Worm (Caenorhabditis elegans) whole organism, L4 larva: ENCODE measurements around the gene gly-13.

ENCODE experiments used
- F10B5.3 ChIP-seq: sonication (generic microtip); optimal IDR thresholded peaks from 2 replicates; lab custom pipeline; 2016; ENCODE audit warnings: mild to moderate bottlenecking, missing genetic modification characterization, missing compliant biosample characterization
- T20F7.1 ChIP-seq: fragments of 200-800 bp; sonication (Bioruptor generic); optimal IDR thresholded peaks from 2 replicates; lab custom pipeline; 2018; ENCODE audit warnings: mild to moderate bottlenecking, missing genetic modification characterization, missing compliant biosample characterization
- Y75B8A.6 ChIP-seq: fragments of 200-800 bp; sonication (Bioruptor generic); IDR thresholded peaks from 2 replicates; pipeline ENCODE4 v1.3.6; 2022; ENCODE audit warnings: missing genetic modification reagents, missing genetic modification characterization, missing compliant biosample characterization
- aha-1 ChIP-seq: fragments of 150-350 bp; peaks from one replicate; lab custom pipeline; 2014; ENCODE audit warnings: missing biosample characterization, missing genetic modification characterization
- ceh-32 ChIP-seq: sonication (generic microtip); optimal IDR thresholded peaks from 2 replicates; lab custom pipeline; 2016; ENCODE audit warnings: mild to moderate bottlenecking, missing genetic modification characterization, missing compliant biosample characterization; ENCODE audit not compliant: poor library complexity
- ceh-62 ChIP-seq: sonication (generic microtip); optimal IDR thresholded peaks from 2 replicates; lab custom pipeline; 2017; ENCODE audit warnings: missing biosample characterization, missing genetic modification characterization
- cey-2 ChIP-seq: sonication (generic microtip); optimal IDR thresholded peaks from 3 replicates; lab custom pipeline; 2017; ENCODE audit warnings: missing genetic modification characterization, mild to moderate bottlenecking, missing compliant biosample characterization, antibody characterized with exemption, borderline replicate concordance; ENCODE audit not compliant: insufficient read depth
- daf-12 ChIP-seq: fragments of 150-350 bp; optimal IDR thresholded peaks from 2 replicates; lab custom pipeline; 2014; ENCODE audit warnings: missing biosample characterization, missing genetic modification reagents, missing genetic modification characterization
- daf-8 ChIP-seq: fragments of 200-800 bp; sonication (Bioruptor generic); IDR thresholded peaks from 2 replicates; pipeline ENCODE4 v1.3.6; 2022; ENCODE audit warnings: missing genetic modification characterization, missing compliant biosample characterization
- duxl-1 ChIP-seq: sonication (generic microtip); optimal IDR thresholded peaks from 2 replicates; lab custom pipeline; 2016; ENCODE audit warnings: mild to moderate bottlenecking, missing genetic modification characterization, moderate library complexity, missing compliant biosample characterization; ENCODE audit not compliant: poor library complexity
- dve-1 ChIP-seq: sonication (generic microtip); optimal IDR thresholded peaks from 2 replicates; lab custom pipeline; 2017; ENCODE audit warnings: antibody characterized with exemption, mild to moderate bottlenecking, missing genetic modification characterization, missing compliant biosample characterization; ENCODE audit not compliant: insufficient read depth
- egl-27 ChIP-seq: sonication (generic microtip); optimal IDR thresholded peaks from 3 replicates; lab custom pipeline; 2017; ENCODE audit warnings: missing biosample characterization, missing genetic modification reagents, missing genetic modification characterization
- egl-43 ChIP-seq: fragments of 200-800 bp; sonication (Bioruptor generic); IDR thresholded peaks from 2 replicates; pipeline ENCODE4 v1.3.6; 2022; ENCODE audit warnings: missing genetic modification reagents, missing genetic modification characterization, missing compliant biosample characterization
- fos-1 ChIP-seq: fragments of 150-350 bp; optimal IDR thresholded peaks from 2 replicates; lab custom pipeline; 2014; ENCODE audit warnings: missing biosample characterization, missing genetic modification characterization
- hlh-30 ChIP-seq: sonication (generic microtip); optimal IDR thresholded peaks from 2 replicates; lab custom pipeline; 2017; ENCODE audit warnings: antibody characterized with exemption, mild to moderate bottlenecking, missing genetic modification characterization, missing compliant biosample characterization; ENCODE audit not compliant: insufficient read depth
- hmg-1.1 ChIP-seq: fragments of 200-800 bp; sonication (Bioruptor generic); IDR thresholded peaks from 2 replicates; pipeline ENCODE4 v1.3.6; 2022; ENCODE audit warnings: missing genetic modification reagents, missing genetic modification characterization, missing compliant biosample characterization
- lin-15B ChIP-seq: fragments of 150-350 bp; sonication (generic microtip); optimal IDR thresholded peaks from 3 replicates; lab custom pipeline; 2014; ENCODE audit warnings: missing biosample characterization, missing genetic modification characterization
- lin-39 ChIP-seq: fragments of 150-350 bp; optimal IDR thresholded peaks from 2 replicates; lab custom pipeline; 2014; ENCODE audit warnings: missing biosample characterization, missing genetic modification reagents, missing genetic modification characterization
- mdl-1 ChIP-seq, 2 experiments: fragments of 150-350 bp in 1 of 2; sonication (generic microtip) in 1 of 2; optimal IDR thresholded peaks; 2 replicates each; lab custom pipeline; 2014 to 2017; ENCODE audit warnings: missing biosample characterization in 2 of 2, missing genetic modification characterization in 2 of 2
- mes-2 ChIP-seq: sonication (generic microtip); optimal IDR thresholded peaks from 2 replicates; lab custom pipeline; 2016; ENCODE audit warnings: missing genotype, mild to moderate bottlenecking, missing genetic modification characterization, missing compliant biosample characterization; ENCODE audit not compliant: poor library complexity, severe bottlenecking
- mxl-3 ChIP-seq: fragments of 200-800 bp; sonication (Bioruptor generic); optimal IDR thresholded peaks from 2 replicates; lab custom pipeline; 2018; ENCODE audit warnings: mild to moderate bottlenecking, missing genetic modification characterization, missing compliant biosample characterization
- nhr-10 ChIP-seq: fragments of 150-350 bp; optimal IDR thresholded peaks from 2 replicates; lab custom pipeline; 2014; ENCODE audit warnings: missing biosample characterization, missing genetic modification characterization
- nhr-42 ChIP-seq: fragments of 200-800 bp; sonication (Bioruptor generic); IDR thresholded peaks from 2 replicates; pipeline ENCODE4 v1.3.6; 2022; ENCODE audit warnings: missing genetic modification characterization, missing compliant biosample characterization
- nhr-48 ChIP-seq: sonication (generic microtip); optimal IDR thresholded peaks from 2 replicates; lab custom pipeline; 2016; ENCODE audit warnings: mild to moderate bottlenecking, missing genetic modification characterization, missing compliant biosample characterization
- nhr-76 ChIP-seq: fragments of 150-350 bp; optimal IDR thresholded peaks from 2 replicates; lab custom pipeline; 2014; ENCODE audit warnings: missing biosample characterization, missing genetic modification characterization
- pha-4 ChIP-seq, 2 experiments: fragments of 150-350 bp in 1 of 2; fragments of 200-800 bp in 1 of 2; sonication (Bioruptor generic) in 1 of 2; IDR thresholded peaks in 1 of 2; optimal IDR thresholded peaks in 1 of 2; 2 replicates each; pipeline versions ENCODE4 v1.3.6 to Lab custom; 2014 to 2022; ENCODE audit warnings: missing genetic modification characterization in 2 of 2, missing genetic modification reagents in 2 of 2, missing biosample characterization in 1 of 2, missing compliant biosample characterization in 1 of 2
- php-3 ChIP-seq: fragments of 200-800 bp; sonication (Bioruptor generic); IDR thresholded peaks from 2 replicates; pipeline ENCODE4 v1.3.6; 2022; ENCODE audit warnings: missing genetic modification reagents, missing genetic modification characterization, missing compliant biosample characterization
- pqm-1 ChIP-seq: sonication (generic microtip); optimal IDR thresholded peaks from 2 replicates; lab custom pipeline; 2017; ENCODE audit warnings: missing biosample characterization, missing genetic modification characterization
- rbr-2 ChIP-seq: sonication (generic microtip); optimal IDR thresholded peaks from 2 replicates; lab custom pipeline; 2016; ENCODE audit warnings: missing genotype, missing genetic modification characterization, missing compliant biosample characterization
- saeg-2 ChIP-seq: fragments of 200-800 bp; sonication (Bioruptor generic); IDR thresholded peaks from 2 replicates; pipeline ENCODE4 v1.3.6; 2022; ENCODE audit warnings: missing genetic modification reagents, missing genetic modification characterization, missing compliant biosample characterization
- snpc-1.2 ChIP-seq: fragments of 200-800 bp; sonication (Bioruptor generic); IDR thresholded peaks from 2 replicates; pipeline ENCODE4 v1.3.6; 2022; ENCODE audit warnings: missing genetic modification reagents, missing genetic modification characterization, missing compliant biosample characterization
- vab-7 ChIP-seq: fragments of 200-800 bp; sonication (Bioruptor generic); IDR thresholded peaks from 2 replicates; pipeline ENCODE4 v1.3.6; 2022; ENCODE audit warnings: missing genetic modification reagents, missing genetic modification characterization, missing compliant biosample characterization
- zip-11 ChIP-seq: fragments of 200-800 bp; sonication (Bioruptor generic); IDR thresholded peaks from 2 replicates; pipeline ENCODE4 v1.3.6; 2022; ENCODE audit warnings: missing genetic modification characterization, missing compliant biosample characterization
- ztf-7 ChIP-seq: fragments of 150-350 bp; optimal IDR thresholded peaks from 2 replicates; lab custom pipeline; 2014; ENCODE audit warnings: missing biosample characterization, missing genetic modification characterization

The gly-13 gene

DNA sequence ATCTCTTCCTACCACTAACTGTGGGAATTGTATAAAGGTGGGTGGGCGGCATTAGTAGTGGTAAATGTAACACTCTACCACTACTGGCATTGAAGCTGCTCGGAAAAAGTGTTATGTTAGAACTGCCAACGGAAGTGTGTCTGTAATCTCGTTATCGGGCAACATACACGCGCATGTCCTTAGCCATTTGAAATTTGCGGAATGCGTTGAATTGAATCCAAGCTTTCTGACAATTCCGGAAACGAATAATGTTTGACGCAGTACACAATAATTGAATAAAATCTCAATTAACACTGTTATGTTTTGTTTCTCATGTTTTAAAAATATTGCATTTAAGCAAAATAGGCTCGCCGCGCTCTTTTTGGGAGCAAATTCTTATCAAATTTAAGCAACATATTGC is 28.5 kb upstream of the gly-13 start:
- no peak for TF ChIP-seq fos-1 (tag; lab: Kevin White, UChicago)
- no peak for TF ChIP-seq pha-4 (GFP tag; IDR thresholded peaks at IDR 0.05; lab: Robert Waterston, UW)
- TF ChIP-seq pha-4 (tag; optimal IDR thresholded peaks at IDR 0.05; lab: Kevin White, UChicago) = no peak
- no peak for TF ChIP-seq mdl-1 (tag; optimal IDR thresholded peaks at IDR 0.05; lab: Kevin White, UChicago)
- no peak for TF ChIP-seq egl-27
- TF ChIP-seq nhr-42 (GFP tag; lab: Robert Waterston, UW) = no peak
- TF ChIP-seq aha-1 (tag; lab: Kevin White, UChicago) = no peak

DNA sequence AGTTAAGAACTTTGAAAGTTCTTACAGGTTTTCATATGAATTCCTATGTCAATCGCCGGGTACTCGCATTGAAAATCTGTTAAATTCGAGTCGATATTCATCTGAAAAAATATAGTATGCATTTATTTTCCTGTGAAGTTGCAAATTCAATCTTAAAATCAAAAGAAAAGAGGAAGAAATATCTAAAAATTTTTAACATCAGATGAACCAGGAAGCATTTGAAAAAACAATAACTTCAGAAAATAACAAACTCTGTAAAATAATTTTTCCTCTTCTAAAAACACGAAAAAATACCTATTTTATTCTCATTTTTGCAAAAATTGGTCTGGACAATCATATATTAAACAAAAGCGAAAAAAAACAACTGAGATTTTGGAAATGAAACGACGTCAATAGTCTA is 22.7 kb upstream of the gly-13 start, which contains the start of gene npr-7:
Gene npr-7, minus strand, starts transcription at position 101 of the 400 bp plus-strand sequence.
- no peak for TF ChIP-seq fos-1 (tag; lab: Kevin White, UChicago)
- TF ChIP-seq daf-12 (tag; lab: Kevin White, UChicago) = no peak
- TF ChIP-seq nhr-76 (tag; lab: Kevin White, UChicago) = no peak

DNA sequence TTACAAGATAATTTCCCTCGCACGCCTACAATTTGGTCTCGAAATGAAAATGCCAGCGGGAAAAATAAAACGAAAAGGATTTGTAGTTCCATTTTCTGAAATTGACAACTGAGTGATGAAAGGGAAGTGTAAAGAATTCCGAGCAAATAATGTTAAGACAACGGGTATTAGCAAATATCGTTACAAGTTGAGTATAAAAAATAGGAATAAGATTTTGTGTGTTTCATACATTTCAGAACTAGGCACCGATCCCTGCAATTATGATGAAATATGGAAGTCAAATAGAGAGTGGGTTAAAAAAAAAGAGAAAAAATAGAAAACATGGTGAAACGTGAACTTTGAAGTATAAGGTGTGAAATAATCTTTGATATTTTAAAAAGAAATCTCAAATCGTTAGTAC is 18.0 kb upstream of the gly-13 start, which contains the start of gene ttr-38:
Gene ttr-38, minus strand, starts transcription at position 101 of the 400 bp plus-strand sequence.
- TF ChIP-seq cey-2 (tag; lab: Kevin White, UChicago) (no peak), F10B5.3 (tag; lab: Kevin White, UChicago) (no peak), pqm-1 (tag; lab: Kevin White, UChicago) (no peak), zip-11 (GFP tag; lab: Robert Waterston, UW) (no peak), ceh-32 (tag; lab: Kevin White, UChicago) (no peak), mes-2 (tag; lab: Kevin White, UChicago) (no peak), duxl-1 (tag; lab: Kevin White, UChicago) (no peak), rbr-2 (no peak), vab-7 (GFP tag; lab: Robert Waterston, UW) (no peak), hlh-30 (tag; lab: Kevin White, UChicago) (no peak), T20F7.1 (no peak), dve-1 (no peak), nhr-48 (tag; lab: Kevin White, UChicago) (no peak), ztf-7 (tag; lab: Kevin White, UChicago) (no peak)

DNA sequence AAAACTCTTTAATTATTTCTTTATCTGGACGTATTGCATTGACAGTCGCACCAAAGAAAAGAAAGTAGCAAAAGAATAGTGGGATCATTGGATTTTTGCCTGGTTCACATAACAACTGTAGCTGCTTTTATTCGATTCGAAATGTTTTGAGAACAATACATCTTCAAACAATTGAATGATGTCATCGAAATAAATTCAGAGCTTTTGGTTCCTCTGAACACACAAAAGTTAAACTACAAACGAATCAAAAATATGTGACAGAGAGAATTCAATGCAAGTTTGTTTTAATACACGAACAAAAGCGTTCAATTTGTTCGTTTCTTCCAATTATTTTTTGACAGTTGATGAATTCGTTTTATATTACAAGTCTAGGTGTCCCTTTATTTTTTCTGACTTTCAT is 14.8 kb upstream of the gly-13 start, which contains the start of gene H29C22.1:
Gene H29C22.1, minus strand, starts transcription at position 101 of the 400 bp plus-strand sequence.
- TF ChIP-seq daf-8 (no peak), cey-2 (tag; lab: Kevin White, UChicago) (no peak), ceh-62 (tag; lab: Kevin White, UChicago) (no peak), egl-43 (GFP tag; lab: Robert Waterston, UW) (no peak), snpc-1.2 (GFP tag; lab: Robert Waterston, UW) (no peak), fos-1 (tag; lab: Kevin White, UChicago) (no peak)
- TF ChIP-seq, all 104 proteins: peak for 0

DNA sequence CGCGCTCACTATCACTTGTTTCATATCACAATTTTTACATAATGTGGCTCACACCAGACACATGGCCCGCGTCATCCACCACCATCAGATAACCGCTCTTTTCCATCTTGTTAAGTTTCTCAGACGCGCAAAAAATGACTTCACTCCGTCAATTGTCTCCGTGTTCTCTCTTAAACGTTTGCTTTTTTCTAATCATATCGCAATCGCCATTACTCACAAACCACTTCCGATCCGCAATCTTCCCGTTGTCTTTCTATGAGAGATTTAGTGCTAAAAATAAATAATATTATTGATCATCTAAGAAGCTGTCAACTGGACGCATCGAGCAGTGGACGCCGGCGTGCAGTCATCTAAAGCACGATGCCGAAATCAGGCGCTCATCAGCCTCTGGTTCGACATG is 7.0 kb upstream of the gly-13 start, which contains the start of gene tmc-2:
Gene tmc-2, plus strand, starts transcription at position 301 of the 400 bp plus-strand sequence.
- no peak for TF ChIP-seq ceh-62 (tag; lab: Kevin White, UChicago)
- TF ChIP-seq mxl-3 (GFP tag; lab: Kevin White, UChicago) = no peak
- no peak for TF ChIP-seq rbr-2
- no peak for TF ChIP-seq cey-2 (tag; lab: Kevin White, UChicago)
- no peak for TF ChIP-seq hmg-1.1 (GFP tag; lab: Robert Waterston, UW)
- TF ChIP-seq F10B5.3 (tag; lab: Kevin White, UChicago) = no peak
- TF ChIP-seq nhr-10 (tag; lab: Kevin White, UChicago) = no peak
- TF ChIP-seq saeg-2 (GFP tag; lab: Robert Waterston, UW) = no peak
- TF ChIP-seq lin-15B (tag; lab: Kevin White, UChicago) = no peak
- no peak for TF ChIP-seq Y75B8A.6 (GFP tag; lab: Robert Waterston, UW)
- TF ChIP-seq php-3 (GFP tag; lab: Robert Waterston, UW) = no peak
- TF ChIP-seq lin-39 = no peak
